Fruit fly (Drosophila melanogaster) whole organism, prepupa: ENCODE measurements around the gene RhoGEF4.

ENCODE experiments used
- CG10669 ChIP-seq: fragments of 200-800 bp; sonication (Bioruptor generic); optimal IDR thresholded peaks from 3 replicates; lab custom pipeline; 2018; ENCODE audit warnings: missing biosample characterization, mild to moderate bottlenecking, missing genetic modification characterization, moderate library complexity
- CG11294 ChIP-seq: fragments of 200-800 bp; sonication (Bioruptor generic); IDR thresholded peaks from 2 replicates; pipeline ENCODE4 v1.3.6; 2022; ENCODE audit warnings: missing biosample characterization, missing genetic modification characterization
- CG16779 ChIP-seq: fragments of 200-800 bp; sonication (Bioruptor generic); optimal IDR thresholded peaks from 3 replicates; lab custom pipeline; 2017; ENCODE audit warnings: missing biosample characterization, mild to moderate bottlenecking, missing genetic modification characterization
- CG8632 ChIP-seq: fragments of 200-800 bp; sonication (Bioruptor generic); optimal IDR thresholded peaks from 3 replicates; lab custom pipeline; 2016; ENCODE audit warnings: missing biosample characterization, missing genetic modification characterization
- Ets96B ChIP-seq: fragments of 200-800 bp; optimal IDR thresholded peaks from 2 replicates; lab custom pipeline; 2019; ENCODE audit warnings: missing biosample characterization, mild to moderate bottlenecking, missing genetic modification characterization, moderate library complexity
- Gug ChIP-seq: fragments of 200-800 bp; sonication (Bioruptor generic); IDR thresholded peaks from 2 replicates; pipeline ENCODE4 v1.3.6; 2022; ENCODE audit warnings: missing biosample characterization, missing genetic modification characterization
- Sox102F ChIP-seq: fragments of 200-800 bp; sonication (Bioruptor generic); optimal IDR thresholded peaks from 2 replicates; lab custom pipeline; 2016; ENCODE audit warnings: missing biosample characterization, mild to moderate bottlenecking, missing genetic modification characterization
- dac ChIP-seq: fragments of 200-800 bp; sonication (Bioruptor generic); optimal IDR thresholded peaks from 2 replicates; lab custom pipeline; 2017; ENCODE audit warnings: missing biosample characterization, mild to moderate bottlenecking, missing genetic modification characterization
- salr ChIP-seq, 2 experiments: fragments of 200-800 bp; sonication (Bioruptor generic); optimal IDR thresholded peaks; 3 replicates each; lab custom pipeline; 2016 to 2018; ENCODE audit warnings: missing biosample characterization in 2 of 2, missing genetic modification characterization in 2 of 2, mild to moderate bottlenecking in 1 of 2
- spab ChIP-seq: fragments of 200-800 bp; sonication (Bioruptor generic); optimal IDR thresholded peaks from 2 replicates; lab custom pipeline; 2017; ENCODE audit warnings: missing biosample characterization, mild to moderate bottlenecking, missing genetic modification characterization, missing genetic modification reagents
- topi ChIP-seq: fragments of 200-800 bp; sonication (Bioruptor generic); optimal IDR thresholded peaks from 3 replicates; lab custom pipeline; 2016; ENCODE audit warnings: missing biosample characterization, missing genetic modification characterization

dm6 chr3L:7344001-7344400, 20.8 kb upstream of the RhoGEF4 start:
- TF ChIP-seq spab (no peak), dac (GFP tag; lab: Kevin White, UChicago) (no peak), salr (GFP tag; optimal IDR thresholded peaks at IDR 0.05; lab: Kevin White, UChicago) (no peak), Ets96B (tag; lab: Kevin White, UChicago) (no peak), Gug (GFP tag; lab: Robert Waterston, UW) (no peak), CG10669 (no peak), CG8632 (GFP tag; lab: Kevin White, UChicago) (no peak), CG11294 (no peak), CG16779 (no peak), Sox102F (GFP tag; lab: Kevin White, UChicago) (no peak), topi (no peak)
